Fruit fly (Drosophila melanogaster) whole organism, embryonic: ENCODE measurements around the gene cher.
A peak's percentile ranks its signal among the peaks of the same experiment; 100 is the strongest.

ENCODE experiments used
- Asciz ChIP-seq: fragments of 200-800 bp; sonication (Bioruptor generic); optimal IDR thresholded peaks from 2 replicates; lab custom pipeline; 2017; ENCODE audit warnings: missing biosample characterization, mild to moderate bottlenecking, missing genetic modification characterization, missing genetic modification reagents
- Bdp1 ChIP-seq: fragments of 200-800 bp; sonication (Bioruptor generic); optimal IDR thresholded peaks from 3 replicates; lab custom pipeline; 2016; ENCODE audit warnings: missing biosample characterization, missing genetic modification characterization
- CG11085 ChIP-seq: fragments of 200-800 bp; sonication (Bioruptor generic); IDR thresholded peaks from 2 replicates; pipeline ENCODE4 v1.3.6; 2022; ENCODE audit warnings: missing biosample characterization, missing genetic modification characterization
- CG11398 ChIP-seq: fragments of 200-800 bp; sonication (Bioruptor generic); optimal IDR thresholded peaks from 2 replicates; lab custom pipeline; 2016; ENCODE audit warnings: missing biosample characterization, missing genetic modification characterization
- CG11560 ChIP-seq: fragments of 200-800 bp; sonication (Bioruptor generic); IDR thresholded peaks from 3 replicates; pipeline ENCODE4 v1.3.6; 2022; ENCODE audit warnings: missing biosample characterization, missing genetic modification characterization
- CG12071 ChIP-seq: fragments of 200-800 bp; sonication (Bioruptor generic); optimal IDR thresholded peaks from 3 replicates; lab custom pipeline; 2018; ENCODE audit warnings: missing biosample characterization, mild to moderate bottlenecking, missing genetic modification characterization
- CG12219 ChIP-seq: fragments of 200-800 bp; sonication (Bioruptor generic); optimal IDR thresholded peaks from 3 replicates; lab custom pipeline; 2018; ENCODE audit warnings: missing biosample characterization, mild to moderate bottlenecking, missing genetic modification characterization
- CG13624 ChIP-seq: fragments of 200-800 bp; sonication (Bioruptor generic); optimal IDR thresholded peaks from 2 replicates; lab custom pipeline; 2016; ENCODE audit warnings: missing biosample characterization, missing genetic modification characterization
- CG18262 ChIP-seq: fragments of 200-800 bp; optimal IDR thresholded peaks from 3 replicates; lab custom pipeline; 2019; ENCODE audit warnings: missing biosample characterization, mild to moderate bottlenecking, missing genetic modification characterization, moderate library complexity
- CG2889 ChIP-seq: fragments of 200-800 bp; sonication (Bioruptor generic); IDR thresholded peaks from 3 replicates; pipeline ENCODE4 v1.3.6; 2022; ENCODE audit warnings: missing biosample characterization, missing genetic modification characterization
- CG31441 ChIP-seq: fragments of 200-800 bp; sonication (Bioruptor generic); IDR thresholded peaks from 2 replicates; pipeline ENCODE4 v1.3.6; 2022; ENCODE audit warnings: missing biosample characterization, missing genetic modification characterization
- CG32767 ChIP-seq: fragments of 200-800 bp; sonication (Bioruptor generic); IDR thresholded peaks from 2 replicates; pipeline ENCODE4 v1.3.6; 2022; ENCODE audit warnings: missing biosample characterization, missing genetic modification characterization
- CG34376 ChIP-seq: fragments of 200-800 bp; sonication (Bioruptor generic); optimal IDR thresholded peaks from 2 replicates; lab custom pipeline; 2018; ENCODE audit warnings: missing biosample characterization, mild to moderate bottlenecking, missing genetic modification characterization
- CG4424 ChIP-seq: fragments of 200-800 bp; sonication (Bioruptor generic); optimal IDR thresholded peaks from 3 replicates; lab custom pipeline; 2016; ENCODE audit warnings: missing biosample characterization, missing genetic modification characterization
- CG6175 ChIP-seq: fragments of 200-800 bp; sonication (Bioruptor generic); IDR thresholded peaks from 3 replicates; pipeline ENCODE4 v1.3.6; 2022; ENCODE audit warnings: missing biosample characterization, missing genetic modification characterization
- CG6854 ChIP-seq: fragments of 200-800 bp; sonication (Bioruptor generic); optimal IDR thresholded peaks from 3 replicates; lab custom pipeline; 2017; ENCODE audit warnings: missing biosample characterization, mild to moderate bottlenecking, missing genetic modification characterization
- CG8089 ChIP-seq: fragments of 200-800 bp; sonication (Bioruptor generic); optimal IDR thresholded peaks from 3 replicates; lab custom pipeline; 2016; ENCODE audit warnings: missing biosample characterization, missing genetic modification characterization
- CG8359 ChIP-seq: fragments of 200-800 bp; sonication (Bioruptor generic); optimal IDR thresholded peaks from 2 replicates; lab custom pipeline; 2017; ENCODE audit warnings: missing biosample characterization, mild to moderate bottlenecking, missing genetic modification characterization, borderline replicate concordance
- CG9437 ChIP-seq: fragments of 200-800 bp; sonication (Bioruptor generic); optimal IDR thresholded peaks from 2 replicates; lab custom pipeline; 2018; ENCODE audit warnings: missing biosample characterization, mild to moderate bottlenecking, missing genetic modification characterization
- CHES-1-like ChIP-seq: fragments of 200-800 bp; sonication (Bioruptor generic); optimal IDR thresholded peaks from 2 replicates; lab custom pipeline; 2016; ENCODE audit warnings: missing biosample characterization, missing genetic modification characterization
- CkIIα-i1 ChIP-seq: fragments of 200-800 bp; sonication (Bioruptor generic); IDR thresholded peaks from 2 replicates; pipeline ENCODE4 v1.3.6; 2022; ENCODE audit warnings: missing biosample characterization, missing genetic modification characterization
- Dref ChIP-seq: fragments of 200-800 bp; sonication (Bioruptor generic); IDR thresholded peaks from 2 replicates; pipeline ENCODE4 v1.3.6; 2022; ENCODE audit warnings: missing biosample characterization, missing genetic modification characterization
- Ets97D ChIP-seq: fragments of 200-800 bp; sonication (Bioruptor generic); optimal IDR thresholded peaks from 3 replicates; lab custom pipeline; 2016; ENCODE audit warnings: missing biosample characterization, missing genetic modification characterization
- Hmx ChIP-seq: fragments of 200-800 bp; sonication (Bioruptor generic); optimal IDR thresholded peaks from 2 replicates; lab custom pipeline; 2016; ENCODE audit warnings: missing biosample characterization, missing genetic modification characterization
- Hr78 ChIP-seq, 2 experiments: fragments of 200-800 bp in 1 of 2; fragments of >200 bp in 1 of 2; sonication (Bioruptor generic) in 1 of 2; optimal IDR thresholded peaks; 2 replicates each; lab custom pipeline; 2017 to 2019; ENCODE audit warnings: missing biosample characterization in 2 of 2, missing genetic modification characterization in 2 of 2, mild to moderate bottlenecking in 1 of 2, moderate library complexity in 1 of 2
- MESR4 ChIP-seq: fragments of 200-800 bp; sonication (Bioruptor generic); optimal IDR thresholded peaks from 2 replicates; lab custom pipeline; 2018; ENCODE audit warnings: missing biosample characterization, mild to moderate bottlenecking, missing genetic modification characterization, moderate library complexity
- Nf-YA ChIP-seq: fragments of 200-800 bp; sonication (Bioruptor generic); IDR thresholded peaks from 2 replicates; pipeline ENCODE4 v1.3.6; 2022; ENCODE audit warnings: missing biosample characterization, missing genetic modification characterization
- Spps ChIP-seq: fragments of 200-800 bp; sonication (Bioruptor generic); optimal IDR thresholded peaks from 2 replicates; lab custom pipeline; 2018; ENCODE audit warnings: missing biosample characterization, mild to moderate bottlenecking, missing genetic modification characterization
- Vsx1 ChIP-seq: fragments of 200-800 bp; sonication (Bioruptor generic); optimal IDR thresholded peaks from 2 replicates; lab custom pipeline; 2017; ENCODE audit warnings: missing biosample characterization, mild to moderate bottlenecking, missing genetic modification characterization, missing genetic modification reagents
- cwo ChIP-seq: fragments of 200-800 bp; sonication (Bioruptor generic); optimal IDR thresholded peaks from 3 replicates; lab custom pipeline; 2017; ENCODE audit warnings: missing biosample characterization, missing genetic modification characterization, mild to moderate bottlenecking, moderate library complexity, missing genetic modification reagents
- dati ChIP-seq: fragments of 200-800 bp; sonication (Bioruptor generic); IDR thresholded peaks from 2 replicates; pipeline ENCODE4 v1.3.6; 2022; ENCODE audit warnings: missing biosample characterization, missing genetic modification characterization
- fd3F ChIP-seq: fragments of 200-800 bp; sonication (Bioruptor generic); optimal IDR thresholded peaks from 2 replicates; lab custom pipeline; 2018; ENCODE audit warnings: missing biosample characterization, mild to moderate bottlenecking, missing genetic modification characterization, moderate library complexity
- fu2 ChIP-seq: fragments of 200-800 bp; sonication (Bioruptor generic); optimal IDR thresholded peaks from 2 replicates; lab custom pipeline; 2016; ENCODE audit warnings: missing biosample characterization, missing genetic modification characterization
- grn ChIP-seq: fragments of 200-800 bp; sonication (Bioruptor generic); optimal IDR thresholded peaks from 3 replicates; lab custom pipeline; 2017; ENCODE audit warnings: missing biosample characterization, missing genetic modification characterization
- gsb ChIP-seq: fragments of 200-800 bp; sonication (Bioruptor generic); IDR thresholded peaks from 2 replicates; pipeline ENCODE4 v1.3.6; 2022; ENCODE audit warnings: missing biosample characterization, missing genetic modification characterization
- hkb ChIP-seq, 2 experiments: fragments of 200-800 bp in 1 of 2; fragments of >200 bp in 1 of 2; sonication (Bioruptor generic) in 1 of 2; IDR thresholded peaks in 1 of 2; optimal IDR thresholded peaks in 1 of 2; 2 replicates each; pipeline versions ENCODE4 v1.3.6 to Lab custom; 2017 to 2022; ENCODE audit warnings: missing biosample characterization in 1 of 2, missing genetic modification characterization in 1 of 2
- kay ChIP-seq: fragments of 200-800 bp; sonication (Bioruptor generic); optimal IDR thresholded peaks from 2 replicates; lab custom pipeline; 2016; ENCODE audit warnings: missing biosample characterization, missing genetic modification characterization
- lbe ChIP-seq: fragments of 200-800 bp; sonication (Bioruptor generic); optimal IDR thresholded peaks from 2 replicates; lab custom pipeline; 2016; ENCODE audit warnings: missing biosample characterization, mild to moderate bottlenecking, missing genetic modification characterization
- pum ChIP-seq: fragments of 200-800 bp; sonication (Bioruptor generic); optimal IDR thresholded peaks from 2 replicates; lab custom pipeline; 2016; ENCODE audit warnings: missing biosample characterization, missing genetic modification characterization
- repo ChIP-seq: fragments of 200-800 bp; sonication (Bioruptor generic); optimal IDR thresholded peaks from 2 replicates; lab custom pipeline; 2016; ENCODE audit warnings: missing biosample characterization, missing genetic modification characterization
- row ChIP-seq: fragments of 200-800 bp; sonication (Bioruptor generic); IDR thresholded peaks from 3 replicates; pipeline ENCODE4 v1.3.6; 2022; ENCODE audit warnings: missing biosample characterization, missing genetic modification characterization
- sima ChIP-seq: fragments of 200-800 bp; sonication (Bioruptor generic); optimal IDR thresholded peaks from 2 replicates; lab custom pipeline; 2016; ENCODE audit warnings: missing biosample characterization, missing genetic modification characterization
- sna ChIP-seq: fragments of 200-800 bp; sonication (Bioruptor generic); IDR thresholded peaks from 2 replicates; pipeline ENCODE4 v1.3.6; 2022; ENCODE audit warnings: missing biosample characterization, missing genetic modification characterization; ENCODE audit not compliant: partially characterized antibody
- stwl ChIP-seq: fragments of 200-800 bp; sonication (Bioruptor generic); optimal IDR thresholded peaks from 3 replicates; lab custom pipeline; 2018; ENCODE audit warnings: missing biosample characterization, mild to moderate bottlenecking, missing genetic modification characterization, moderate library complexity
- ttk ChIP-seq: fragments of 200-800 bp; sonication (Bioruptor generic); IDR thresholded peaks from 2 replicates; pipeline ENCODE4 v2.1.2; 2022; ENCODE audit warnings: missing biosample characterization, missing genetic modification characterization
- tx ChIP-seq: fragments of 200-800 bp; sonication (Bioruptor generic); optimal IDR thresholded peaks from 2 replicates; lab custom pipeline; 2016; ENCODE audit warnings: missing biosample characterization, missing genetic modification characterization
- unpg ChIP-seq: fragments of 200-800 bp; sonication (Bioruptor generic); optimal IDR thresholded peaks from 3 replicates; lab custom pipeline; 2018; ENCODE audit warnings: missing biosample characterization, mild to moderate bottlenecking, missing genetic modification characterization, moderate library complexity
- usp ChIP-seq: fragments of >200 bp; optimal IDR thresholded peaks from 2 replicates; lab custom pipeline; 2017; ENCODE audit warnings: missing biosample characterization, missing genetic modification characterization
- zen2 ChIP-seq: fragments of 200-800 bp; sonication (Bioruptor generic); IDR thresholded peaks from 3 replicates; pipeline ENCODE4 v1.3.6; 2022; ENCODE audit warnings: missing biosample characterization, missing genetic modification characterization; ENCODE audit not compliant: partially characterized antibody

cher gene

DNA sequence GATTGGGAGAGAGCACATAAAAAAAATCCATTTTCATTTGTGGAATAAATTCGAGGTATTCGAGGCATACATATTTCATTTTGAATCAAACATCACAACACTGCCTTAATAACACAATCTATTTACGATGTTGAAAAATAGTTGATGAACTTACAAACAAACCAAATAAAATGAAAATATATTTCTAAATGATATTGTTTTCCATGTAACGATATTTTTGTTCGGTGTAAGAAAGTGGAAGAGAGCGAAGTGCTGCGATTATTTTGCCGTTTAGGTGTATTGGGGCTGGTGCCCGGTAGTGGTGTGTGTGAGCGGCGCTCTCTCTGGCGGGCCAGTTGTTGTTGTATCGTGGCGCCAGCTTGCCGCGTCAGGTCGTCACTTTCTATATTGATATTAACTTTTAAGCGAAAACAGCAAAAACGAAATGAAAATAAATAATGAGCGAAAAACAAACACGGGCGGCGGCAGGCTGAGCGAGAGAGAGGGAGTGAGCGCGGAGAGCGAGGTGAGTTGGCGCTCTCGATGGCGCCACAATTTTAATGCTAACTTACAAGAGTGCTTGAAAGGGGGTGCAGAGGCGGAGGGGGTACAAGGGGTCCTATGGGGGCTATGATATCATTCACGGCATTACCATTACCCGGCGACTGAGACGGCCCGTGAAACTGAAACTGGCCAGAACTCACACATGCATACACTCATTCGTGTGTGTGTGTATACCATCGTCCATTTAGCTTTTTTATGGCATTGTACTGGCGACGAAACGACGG is 60.0 kb downstream of the cher start (continued):
- peak; percentile 88 for TF ChIP-seq pum (GFP tag; lab: Kevin White, UChicago)
- TF ChIP-seq kay (GFP tag; lab: Kevin White, UChicago) = peak; percentile 81
- TF ChIP-seq CG18262 (tag; lab: Kevin White, UChicago) = peak; percentile 97
- peak; percentile 57 for TF ChIP-seq repo (GFP tag; lab: Kevin White, UChicago)
- TF ChIP-seq CG8359 (GFP tag; lab: Kevin White, UChicago) = peak; percentile 80
- peak; percentile 93 for TF ChIP-seq cwo (GFP tag; lab: Kevin White, UChicago)
- TF ChIP-seq sima (GFP tag; lab: Kevin White, UChicago) = peak; percentile 76
- TF ChIP-seq CG32767 (GFP tag; lab: Robert Waterston, UW) = peak; percentile 81
- TF ChIP-seq CG12071 = peak; percentile 89
- peak; percentile 91 for TF ChIP-seq fu2 (GFP tag; lab: Kevin White, UChicago)
- TF ChIP-seq CG34376 = peak; percentile 94
- peak; percentile 85 for TF ChIP-seq Vsx1 (GFP tag; lab: Kevin White, UChicago)
- no peak for TF ChIP-seq Dref (GFP tag; lab: Robert Waterston, UW)
- TF ChIP-seq zen2 (GFP tag; lab: Robert Waterston, UW) = no peak
- peak; percentile 97 for TF ChIP-seq row
- peak; percentile 81 for TF ChIP-seq CG2889 (GFP tag; lab: Robert Waterston, UW)
- peak; percentile 80 for TF ChIP-seq dati (GFP tag; lab: Robert Waterston, UW)
- peak; percentile 27 for TF ChIP-seq grn (GFP tag; lab: Kevin White, UChicago)
- TF ChIP-seq CG9437 (GFP tag; lab: Kevin White, UChicago) = peak; percentile 90
- peak; percentile 66; the same call in 1 of the 3 replicates for TF ChIP-seq CG11560 (tag; lab: Robert Waterston, UW)
- TF ChIP-seq stwl (tag; lab: Kevin White, UChicago) = peak; percentile 16
- no peak for TF ChIP-seq usp (GFP tag; lab: Kevin White, UChicago)
- peak; percentile 91 for TF ChIP-seq Hmx (GFP tag; lab: Kevin White, UChicago)
- TF ChIP-seq Hr78 (GFP tag; optimal IDR thresholded peaks at IDR 0.05; lab: Kevin White, UChicago) = peak in 1 of 2 experiments; percentile 87
- TF ChIP-seq ttk (GFP tag; lab: Robert Waterston, UW) = peak; percentile 86
- TF ChIP-seq CG4424 = peak; percentile 91
- TF ChIP-seq CG11085 (GFP tag; lab: Robert Waterston, UW) = peak; percentile 45
- no peak for TF ChIP-seq hkb (optimal IDR thresholded peaks at IDR 0.05; lab: Kevin White, UChicago)
- TF ChIP-seq hkb (GFP tag; IDR thresholded peaks at IDR 0.05; lab: Robert Waterston, UW) = peak; percentile 91
- TF ChIP-seq Ets97D (GFP tag; lab: Kevin White, UChicago) = peak; percentile 68
- TF ChIP-seq CG6175 (GFP tag; lab: Robert Waterston, UW) = peak; percentile 86
- TF ChIP-seq CG13624 (GFP tag; lab: Kevin White, UChicago) = peak; percentile 90
- TF ChIP-seq CkIIα-i1 = peak; percentile 61; the same call in 1 of the 2 replicates
- TF ChIP-seq lbe (GFP tag; lab: Kevin White, UChicago) = peak; percentile 96
- peak; percentile 69 for TF ChIP-seq CG8089 (GFP tag; lab: Kevin White, UChicago)
- TF ChIP-seq unpg (GFP tag; lab: Kevin White, UChicago) = peak; percentile 97
- TF ChIP-seq tx = peak; percentile 85
- TF ChIP-seq sna (GFP tag; lab: Robert Waterston, UW) = no peak
- peak; percentile 84 for TF ChIP-seq CG11398 (GFP tag; lab: Kevin White, UChicago)
- TF ChIP-seq Nf-YA (GFP tag; lab: Robert Waterston, UW) = peak; percentile 40
- TF ChIP-seq gsb (GFP tag; lab: Robert Waterston, UW) = peak; percentile 73
- peak; percentile 77 for TF ChIP-seq Spps (tag; lab: Kevin White, UChicago)
- TF ChIP-seq CG12219 = peak; percentile 92
- peak; percentile 86 for TF ChIP-seq fd3F (GFP tag; lab: Kevin White, UChicago)
- TF ChIP-seq CG6854 (GFP tag; lab: Kevin White, UChicago) = peak; percentile 88
- peak; percentile 38 for TF ChIP-seq MESR4
- TF ChIP-seq Asciz (GFP tag; lab: Kevin White, UChicago) = peak; percentile 95
- peak; percentile 79 for TF ChIP-seq Bdp1 (GFP tag; lab: Kevin White, UChicago)
- peak; percentile 95 for TF ChIP-seq CG31441 (GFP tag; lab: Robert Waterston, UW)
- peak; percentile 90 for TF ChIP-seq CHES-1-like (GFP tag; lab: Kevin White, UChicago)
